Worm (Caenorhabditis elegans): ENCODE results near the gene C05C9.3.
A peak's percentile ranks its signal among the peaks of the same experiment; 100 is the strongest.

ce11 chrX:11093985-11094593, 58.5 kb downstream of the C05C9.3 start:
- TF ChIP-seq ceh-82 (tag; optimal IDR thresholded peaks at IDR 0.05) (peak; percentile 99), ama-1 (optimal IDR thresholded peaks at IDR 0.05) (peak; percentile 66), R02D3.7 (tag; optimal IDR thresholded peaks at IDR 0.05) (peak; percentile 89), elt-1 (tag; optimal IDR thresholded peaks at IDR 0.05) (peak; percentile 54), nhr-11 (tag; optimal IDR thresholded peaks at IDR 0.05) (peak; percentile 85), lin-13 (GFP tag; optimal IDR thresholded peaks at IDR 0.05) (peak; percentile 99), sma-9 (GFP tag; optimal IDR thresholded peaks at IDR 0.05) (peak; percentile 100), sma-9 (tag; optimal IDR thresholded peaks at IDR 0.05) (peak; percentile 94), sma-3 (GFP tag; optimal IDR thresholded peaks at IDR 0.05) (peak; percentile 100), nhr-77 (tag; optimal IDR thresholded peaks at IDR 0.05) (peak; percentile 100), nhr-12 (tag; optimal IDR thresholded peaks at IDR 0.05) (peak; percentile 75), skn-1 (tag; optimal IDR thresholded peaks at IDR 0.05) (peak; percentile 93)

All from whole organism, L2 larva.